Worm (Caenorhabditis elegans): Measurements from ENCODE around the gene fbxb-44.

DNA sequence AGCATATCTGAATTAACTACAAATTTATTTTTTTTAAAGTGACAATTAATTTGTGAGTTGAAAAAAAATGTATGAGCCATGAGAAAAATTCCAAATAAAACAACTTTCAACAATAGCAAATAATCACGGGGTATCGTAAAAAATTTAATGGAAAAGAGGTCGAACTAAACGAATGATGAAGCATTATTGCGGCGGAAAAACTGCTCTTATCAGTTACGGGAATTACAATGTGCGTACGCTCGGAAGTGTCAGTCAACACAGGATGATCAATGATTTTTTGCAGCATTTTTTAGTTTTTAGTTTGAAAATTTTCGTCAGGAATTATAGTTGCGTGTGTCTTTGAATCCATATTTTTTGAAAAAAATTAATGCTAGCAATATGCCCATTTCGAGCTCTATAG is 38.1 kb downstream of the fbxb-44 start:
- TF ChIP-seq nhr-12 (tag; optimal IDR thresholded peaks at IDR 0.05) (no peak), jun-1 (tag; optimal IDR thresholded peaks at IDR 0.05) (peak; percentile 12), nhr-90 (tag; optimal IDR thresholded peaks at IDR 0.05; ENCODE audit: poor library complexity) (no peak), pqm-1 (tag; optimal IDR thresholded peaks at IDR 0.05) (no peak), nhr-28 (tag; optimal IDR thresholded peaks at IDR 0.05) (no peak), sptf-1 (tag; optimal IDR thresholded peaks at IDR 0.05) (no peak), ceh-63 (GFP tag; optimal IDR thresholded peaks at IDR 0.05) (no peak), mef-2 (tag; optimal IDR thresholded peaks at IDR 0.05) (no peak), unc-98 (GFP tag; IDR thresholded peaks at IDR 0.05) (no peak), egl-27 (tag; optimal IDR thresholded peaks at IDR 0.05) (no peak), nhr-77 (tag; optimal IDR thresholded peaks at IDR 0.05) (no peak)

Measured in whole organism, L1 larva.